Worm (Caenorhabditis elegans): ENCODE data around the gene Y7A5A.7.

The Y7A5A.7 gene

DNA sequence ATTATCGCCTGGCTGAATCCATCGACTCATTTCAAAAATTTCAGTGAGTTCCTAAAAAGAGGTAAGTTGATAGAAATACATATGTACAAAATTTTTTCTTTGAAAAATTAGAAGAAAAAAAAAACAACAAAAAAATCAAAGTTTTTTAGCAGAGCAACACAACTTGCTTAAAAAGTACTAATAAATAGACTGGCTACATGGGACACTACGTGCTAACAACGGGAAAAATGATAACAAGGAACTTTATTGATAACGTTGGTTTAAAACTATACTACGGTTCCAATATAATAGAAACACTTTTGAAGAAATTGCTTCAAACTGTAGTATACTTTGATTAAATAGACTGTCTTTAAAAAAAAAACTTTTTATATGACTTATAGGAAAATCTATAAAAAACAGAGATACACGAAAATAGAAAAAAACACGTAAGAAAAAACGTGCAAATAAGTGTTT is 34.5 kb upstream of the Y7A5A.7 start, which contains the start of gene acox-1.6:
acox-1.6 (minus strand) TSS at position 51 of the 453 bp plus-strand sequence.
- TF ChIP-seq ets-4 (tag; optimal IDR thresholded peaks at IDR 0.05) (no peak), ceh-19 (GFP tag; optimal IDR thresholded peaks at IDR 0.05) (no peak), gmeb-2 (tag; optimal IDR thresholded peaks at IDR 0.05) (no peak), C38D4.7 (GFP tag; optimal IDR thresholded peaks at IDR 0.05) (no peak), ceh-31 (tag; optimal IDR thresholded peaks at IDR 0.05) (no peak), elt-2 (tag; optimal IDR thresholded peaks at IDR 0.05) (peak; percentile 41), pqm-1 (tag; optimal IDR thresholded peaks at IDR 0.05) (no peak)

- TF ChIP-seq ceh-30 (tag; optimal IDR thresholded peaks at IDR 0.05): no peak
- TF ChIP-seq ceh-18 (tag; optimal IDR thresholded peaks at IDR 0.05): no peak
- TF ChIP-seq pat-9 (tag; optimal IDR thresholded peaks at IDR 0.05): no peak
- no peak for TF ChIP-seq C08G9.2 (tag; optimal IDR thresholded peaks at IDR 0.05)
- no peak for TF ChIP-seq zip-5 (tag; optimal IDR thresholded peaks at IDR 0.05)
- TF ChIP-seq nhr-11 (tag; optimal IDR thresholded peaks at IDR 0.05): no peak
- no peak for TF ChIP-seq ceh-48 (tag; optimal IDR thresholded peaks at IDR 0.05)
- no peak for TF ChIP-seq hlh-15 (tag; optimal IDR thresholded peaks at IDR 0.05)
- TF ChIP-seq ama-1 (optimal IDR thresholded peaks at IDR 0.05): no peak
- no peak for TF ChIP-seq ceh-19 (GFP tag; optimal IDR thresholded peaks at IDR 0.05)
- no peak for TF ChIP-seq syd-9 (tag; optimal IDR thresholded peaks at IDR 0.05)
- no peak for TF ChIP-seq ahr-1 (tag; optimal IDR thresholded peaks at IDR 0.05)
These were observed 27.6 kb upstream of the Y7A5A.7 start for ce11 chrX:15831537-15831936.

DNA sequence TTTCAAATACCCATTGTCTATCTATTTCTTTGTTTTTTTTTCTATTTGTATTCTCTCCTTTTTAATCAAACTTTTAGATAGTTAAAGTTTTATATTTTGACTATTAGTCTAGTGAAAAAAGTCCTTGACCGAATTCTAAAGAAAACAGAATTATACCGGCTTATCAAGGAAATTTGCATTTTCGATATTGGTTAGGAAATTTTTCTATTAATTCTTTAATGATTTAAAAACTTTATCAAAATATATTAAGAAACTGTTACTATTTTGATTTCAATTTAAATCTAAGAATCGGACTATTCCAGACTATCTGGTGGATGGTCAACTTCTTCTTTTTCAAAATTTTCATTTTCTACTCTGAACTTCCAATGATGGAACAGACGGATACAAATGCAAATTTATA is 24.1 kb upstream of the Y7A5A.7 start, which contains the start of gene Y7A5A.20:
Y7A5A.20 (plus strand) TSS at position 301 of the 400 bp plus-strand sequence.
- no peak for TF ChIP-seq sox-2 (GFP tag; IDR thresholded peaks at IDR 0.05)

DNA sequence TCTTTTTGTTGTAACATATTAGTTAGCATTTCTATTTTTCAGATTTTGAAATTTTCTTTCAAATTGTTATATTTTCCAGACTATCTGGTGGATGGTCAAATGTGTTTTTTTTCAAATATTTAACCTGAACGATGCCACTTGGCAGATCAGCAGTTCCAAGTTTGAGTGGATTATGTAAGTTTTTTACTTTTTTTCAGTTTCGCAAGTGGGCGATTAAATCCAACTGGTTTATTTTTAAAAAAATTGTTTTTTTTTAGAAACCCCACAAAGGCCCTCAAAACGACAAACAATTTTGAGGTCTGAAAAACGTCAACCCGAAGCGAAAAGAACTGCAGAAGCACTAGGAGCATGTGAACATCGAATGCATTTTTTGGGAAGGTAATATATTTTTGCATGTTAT is 22.9 kb upstream of the Y7A5A.7 start, which contains the start of gene Y7A5A.9:
Y7A5A.9 (plus strand) TSS at position 301 of the 400 bp plus-strand sequence.
- no peak for TF ChIP-seq gmeb-2 (tag; optimal IDR thresholded peaks at IDR 0.05)
- TF ChIP-seq unc-86 (tag; optimal IDR thresholded peaks at IDR 0.05): no peak
- no peak for TF ChIP-seq pha-2 (tag; optimal IDR thresholded peaks at IDR 0.05)
- TF ChIP-seq lim-6 (tag; optimal IDR thresholded peaks at IDR 0.05): no peak
- no peak for TF ChIP-seq syd-9 (tag; optimal IDR thresholded peaks at IDR 0.05)
- no peak for TF ChIP-seq ceh-31 (tag; optimal IDR thresholded peaks at IDR 0.05)
- no peak for TF ChIP-seq ttx-3 (tag; optimal IDR thresholded peaks at IDR 0.05)
- no peak for TF ChIP-seq ceh-30 (tag; optimal IDR thresholded peaks at IDR 0.05)
- no peak for TF ChIP-seq rnt-1 (tag; optimal IDR thresholded peaks at IDR 0.05)
- no peak for TF ChIP-seq ama-1 (optimal IDR thresholded peaks at IDR 0.05)

DNA sequence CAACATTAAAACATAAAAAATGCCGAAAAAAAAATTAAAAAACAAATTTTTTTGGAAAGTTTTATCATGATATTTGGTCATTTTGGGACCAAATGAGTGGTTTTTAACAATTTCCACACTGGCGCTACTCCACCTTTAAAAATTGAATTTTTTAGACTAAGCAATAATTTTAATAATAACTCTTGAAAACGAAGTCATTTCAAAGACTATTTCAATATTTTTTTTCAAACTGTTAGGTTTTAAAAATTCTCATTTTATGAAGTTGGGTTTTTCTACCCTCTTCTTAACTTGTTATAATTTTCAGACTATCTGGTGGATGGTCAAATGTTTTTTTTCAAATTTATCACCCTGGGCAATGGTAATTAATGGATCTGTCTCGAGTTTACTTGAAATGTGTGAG is 18.2 kb upstream of the Y7A5A.7 start, which contains the start of gene Y7A5A.8:
Y7A5A.8 (plus strand) TSS at position 301 of the 400 bp plus-strand sequence.
- no peak for TF ChIP-seq hlh-8 (tag; optimal IDR thresholded peaks at IDR 0.05)
- no peak for TF ChIP-seq nhr-232 (tag; optimal IDR thresholded peaks at IDR 0.05)
- TF ChIP-seq ceh-18 (tag; optimal IDR thresholded peaks at IDR 0.05): no peak
- TF ChIP-seq mec-3 (tag; optimal IDR thresholded peaks at IDR 0.05; ENCODE audit: borderline replicate concordance): no peak
- TF ChIP-seq unc-42 (tag; optimal IDR thresholded peaks at IDR 0.05): no peak
- TF ChIP-seq hlh-13 (GFP tag; optimal IDR thresholded peaks at IDR 0.05): no peak
- no peak for TF ChIP-seq che-1 (tag; optimal IDR thresholded peaks at IDR 0.05)
- no peak for TF ChIP-seq nfya-1 (tag; optimal IDR thresholded peaks at IDR 0.05)

- no peak for TF ChIP-seq hlh-8 (tag; optimal IDR thresholded peaks at IDR 0.05)
- no peak for TF ChIP-seq pqm-1 (tag; optimal IDR thresholded peaks at IDR 0.05)
- no peak for TF ChIP-seq fkh-6 (tag; optimal IDR thresholded peaks at IDR 0.05)
- TF ChIP-seq eyg-1 (tag; optimal IDR thresholded peaks at IDR 0.05): no peak
- TF ChIP-seq lim-6 (tag; optimal IDR thresholded peaks at IDR 0.05): no peak
- no peak for TF ChIP-seq unc-55 (GFP tag; optimal IDR thresholded peaks at IDR 0.05)
- TF ChIP-seq hlh-13 (GFP tag; optimal IDR thresholded peaks at IDR 0.05): no peak
- TF ChIP-seq ama-1 (optimal IDR thresholded peaks at IDR 0.05): no peak
- TF ChIP-seq ceh-14 (tag; optimal IDR thresholded peaks at IDR 0.05): no peak
- TF ChIP-seq ceh-22 (tag; optimal IDR thresholded peaks at IDR 0.05): no peak
- TF ChIP-seq syd-9 (tag; optimal IDR thresholded peaks at IDR 0.05): no peak
- no peak for TF ChIP-seq hlh-30 (tag; optimal IDR thresholded peaks at IDR 0.05; ENCODE audit: insufficient read depth)
- TF ChIP-seq nhr-232 (tag; optimal IDR thresholded peaks at IDR 0.05): no peak
- TF ChIP-seq ttx-3 (tag; optimal IDR thresholded peaks at IDR 0.05): no peak
- no peak for TF ChIP-seq unc-86 (tag; optimal IDR thresholded peaks at IDR 0.05)
- no peak for TF ChIP-seq K02D7.2 (tag; optimal IDR thresholded peaks at IDR 0.05)
- no peak for TF ChIP-seq rnt-1 (tag; optimal IDR thresholded peaks at IDR 0.05)
- TF ChIP-seq ceh-31 (tag; optimal IDR thresholded peaks at IDR 0.05): no peak
- TF ChIP-seq pag-3 (tag; optimal IDR thresholded peaks at IDR 0.05; ENCODE audit: borderline replicate concordance): no peak
These were observed 10.6 kb upstream of the Y7A5A.7 start for ce11 chrX:15814548-15814947.

All from whole organism, late embryonic.